Worm (Caenorhabditis elegans) whole organism, midembryonic: ENCODE data around the gene cpg-9.

ENCODE experiments used
- cog-1 ChIP-seq: sonication (generic microtip); optimal IDR thresholded peaks from 2 replicates; lab custom pipeline; 2016; ENCODE audit warnings: missing genetic modification characterization, missing compliant biosample characterization
- flt-1 ChIP-seq: fragments of 200-800 bp; sonication (Bioruptor generic); IDR thresholded peaks from 2 replicates; pipeline ENCODE4 v1.3.6; 2022; ENCODE audit warnings: missing genetic modification characterization, missing compliant biosample characterization

DNA sequence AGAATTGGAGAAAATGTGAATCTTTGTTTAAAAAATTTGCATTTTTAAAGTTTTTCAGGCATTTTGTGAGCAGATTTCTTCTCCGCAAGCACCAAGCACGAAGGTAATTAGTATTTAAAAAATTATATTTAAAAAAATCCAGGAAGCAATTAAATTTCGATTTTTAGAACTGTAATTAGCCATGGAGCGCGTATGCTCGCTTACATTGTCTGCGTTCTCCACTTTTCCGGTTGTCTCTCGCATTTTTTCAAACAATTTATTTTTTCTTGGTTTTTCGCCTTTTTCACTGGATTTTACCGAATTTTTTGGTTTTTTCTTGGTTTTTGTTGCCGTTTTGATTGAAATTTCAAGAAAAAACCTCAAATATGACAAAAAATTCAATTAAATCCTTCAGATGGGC lies 14.7 kb downstream of the cpg-9 start:
- TF ChIP-seq flt-1 (GFP tag; lab: Robert Waterston, UW) (no peak), cog-1 (tag; lab: Kevin White, UChicago) (no peak)
